Worm (Caenorhabditis elegans) whole organism, L4/young adult: Measurements from ENCODE around the gene F58A6.9.
"Not testable (repeated sequence)": the region's sequence is repeated elsewhere in the genome, so short reads cannot be mapped to it uniquely, and the experiment has no call there.

Experiments
- W03F9.2 ChIP-seq: fragments of 150-350 bp; optimal IDR thresholded peaks from 2 replicates; lab custom pipeline; 2014; ENCODE audit warnings: missing biosample characterization, missing genetic modification characterization
- dao-5 ChIP-seq: sonication (generic microtip); optimal IDR thresholded peaks from 2 replicates; lab custom pipeline; 2016; ENCODE audit warnings: missing genotype, missing genetic modification characterization, moderate library complexity, missing compliant biosample characterization
- him-1 ChIP-seq: sonication (generic microtip); optimal IDR thresholded peaks from 2 replicates; lab custom pipeline; 2016; ENCODE audit warnings: missing genotype, missing genetic modification reagents, missing genetic modification characterization, missing compliant biosample characterization

DNA sequence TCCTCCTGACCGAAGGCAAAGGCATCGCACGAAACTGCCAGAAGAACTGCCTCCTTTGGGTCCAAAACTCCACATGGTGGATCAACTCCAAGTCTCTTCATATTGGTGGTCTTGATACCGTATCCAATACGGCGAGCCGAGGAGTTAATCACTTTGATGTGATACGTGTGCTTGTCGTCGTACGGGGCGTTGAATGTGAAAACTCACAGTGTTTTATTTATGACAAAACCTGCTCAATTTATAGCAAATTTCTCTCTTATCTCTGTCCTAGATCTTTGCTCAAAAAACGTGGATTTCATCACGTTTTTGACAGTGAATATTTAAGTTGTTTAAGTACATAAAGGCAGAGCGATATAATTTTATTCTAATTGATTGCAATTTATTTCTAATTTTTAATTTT lies at the start of gene F58A6.9:
- TF ChIP-seq him-1 (tag; lab: Kevin White, UChicago); dao-5; W03F9.2: not testable (repeated sequence)
